Fruit fly (Drosophila melanogaster) S2 (cell line): ENCODE data around the gene TwdlH.

ENCODE experiments used
- CG8478 ChIP-seq: fragments of >200 bp; optimal IDR thresholded peaks from 2 replicates; lab custom pipeline; 2018
- CTCF ChIP-seq, 2 experiments: fragments of >200 bp; optimal IDR thresholded peaks; 2 replicates each; lab custom pipeline; 2018

dm6 chr3R:26634585-26634984, 1.1 kb downstream of the TwdlH start, which contains the start of gene TwdlR:
- TF ChIP-seq CG8478: no peak
- TF ChIP-seq CTCF (optimal IDR thresholded peaks at IDR 0.05; lab: Kevin White, UChicago): no peak
